Worm (Caenorhabditis elegans) whole organism, late embryonic: ENCODE results near the gene yif-1.

Experiments
- Y22D7AL.16 ChIP-seq: sonication (generic microtip); optimal IDR thresholded peaks from 2 replicates; lab custom pipeline; 2016; ENCODE audit warnings: missing genetic modification characterization, missing compliant biosample characterization
- ama-1 ChIP-seq: fragments of 150-350 bp; optimal IDR thresholded peaks from 2 replicates; lab custom pipeline; 2014
- ceh-34 ChIP-seq: sonication (generic microtip); optimal IDR thresholded peaks from 2 replicates; lab custom pipeline; 2016; ENCODE audit warnings: mild to moderate bottlenecking, missing genetic modification characterization, missing compliant biosample characterization
- che-1 ChIP-seq: sonication (generic microtip); optimal IDR thresholded peaks from 2 replicates; lab custom pipeline; 2016; ENCODE audit warnings: mild to moderate bottlenecking, missing genetic modification characterization, missing compliant biosample characterization
- dmd-4 ChIP-seq: sonication (generic microtip); optimal IDR thresholded peaks from 2 replicates; lab custom pipeline; 2016; ENCODE audit warnings: borderline replicate concordance, missing genetic modification characterization, missing compliant biosample characterization
- hlh-6 ChIP-seq: sonication (generic microtip); optimal IDR thresholded peaks from 2 replicates; lab custom pipeline; 2016; ENCODE audit warnings: missing genotype, missing genetic modification characterization, missing compliant biosample characterization
- pqm-1 ChIP-seq: sonication (generic microtip); optimal IDR thresholded peaks from 2 replicates; lab custom pipeline; 2016; ENCODE audit warnings: missing genetic modification characterization, missing compliant biosample characterization
- unc-42 ChIP-seq: sonication (generic microtip); optimal IDR thresholded peaks from 2 replicates; lab custom pipeline; 2016; ENCODE audit warnings: missing genotype, missing genetic modification characterization, missing compliant biosample characterization
- unc-86 ChIP-seq: sonication (generic microtip); optimal IDR thresholded peaks from 2 replicates; lab custom pipeline; 2016; ENCODE audit warnings: missing genetic modification characterization, missing compliant biosample characterization
- ztf-16 ChIP-seq: sonication (generic microtip); optimal IDR thresholded peaks from 2 replicates; lab custom pipeline; 2017; ENCODE audit warnings: missing genetic modification characterization, missing compliant biosample characterization

- TF ChIP-seq dmd-4 (tag; lab: Kevin White, UChicago) (no peak), hlh-6 (no peak), unc-42 (tag; lab: Kevin White, UChicago) (no peak), pqm-1 (no peak), ztf-16 (tag; lab: Kevin White, UChicago) (no peak), ama-1 (lab: Kevin White, UChicago) (no peak), che-1 (no peak), Y22D7AL.16 (tag; lab: Kevin White, UChicago) (no peak), unc-86 (tag; lab: Kevin White, UChicago) (no peak), ceh-34 (tag; lab: Kevin White, UChicago) (no peak)
Measured at ce11 chrV:10018291-10018690, 36.4 kb downstream of the yif-1 start.
